Worm (Caenorhabditis elegans) whole organism, L2 larva: ENCODE measurements around the gene fdgt-1.
"Not testable (repeated sequence)": the region's sequence is repeated elsewhere in the genome, so short reads cannot be mapped to it uniquely, and the experiment has no call there.

Experiments
- C34F6.9 ChIP-seq: fragments of 150-350 bp; optimal IDR thresholded peaks from 2 replicates; lab custom pipeline; 2014; ENCODE audit warnings: missing biosample characterization, missing genetic modification characterization
- F13H6.1 ChIP-seq: sonication (generic microtip); optimal IDR thresholded peaks from 2 replicates; lab custom pipeline; 2016; ENCODE audit warnings: missing genetic modification characterization, missing compliant biosample characterization
- R02D3.7 ChIP-seq: fragments of 150-350 bp; optimal IDR thresholded peaks from 2 replicates; lab custom pipeline; 2014; ENCODE audit warnings: missing biosample characterization, missing genetic modification characterization
- Y55F3AM.14 ChIP-seq: fragments of 200-800 bp; sonication (Bioruptor generic); optimal IDR thresholded peaks from 2 replicates; lab custom pipeline; 2018; ENCODE audit warnings: mild to moderate bottlenecking, missing genetic modification characterization, missing compliant biosample characterization
- alr-1 ChIP-seq: fragments of 150-350 bp; optimal IDR thresholded peaks from 2 replicates; lab custom pipeline; 2014; ENCODE audit warnings: missing biosample characterization, missing genetic modification characterization
- ama-1 ChIP-seq: fragments of 150-350 bp; optimal IDR thresholded peaks from 2 replicates; lab custom pipeline; 2018; ENCODE audit warnings: inconsistent platforms
- blmp-1 ChIP-seq: sonication (generic microtip); optimal IDR thresholded peaks from 2 replicates; lab custom pipeline; 2017; ENCODE audit warnings: missing genetic modification characterization, mild to moderate bottlenecking, missing compliant biosample characterization, antibody characterized with exemption, moderate library complexity; ENCODE audit not compliant: insufficient read depth
- crh-2 ChIP-seq: sonication (generic microtip); optimal IDR thresholded peaks from 2 replicates; lab custom pipeline; 2017; ENCODE audit warnings: missing biosample characterization, missing genetic modification characterization
- elt-1 ChIP-seq: fragments of 150-350 bp; optimal IDR thresholded peaks from 2 replicates; lab custom pipeline; 2014; ENCODE audit warnings: missing biosample characterization, missing genetic modification characterization
- elt-3 ChIP-seq: sonication (generic microtip); optimal IDR thresholded peaks from 2 replicates; lab custom pipeline; 2017; ENCODE audit warnings: missing biosample characterization, missing genetic modification characterization
- gmeb-1 ChIP-seq: fragments of 150-350 bp; optimal IDR thresholded peaks from 2 replicates; lab custom pipeline; 2014; ENCODE audit warnings: missing biosample characterization, missing genetic modification characterization
- lin-11 ChIP-seq: fragments of 150-350 bp; sonication (generic microtip); optimal IDR thresholded peaks from 2 replicates; lab custom pipeline; 2014; ENCODE audit warnings: missing biosample characterization, missing genetic modification characterization, inconsistent platforms, mixed read lengths
- lin-13 ChIP-seq: fragments of 150-350 bp; optimal IDR thresholded peaks from 2 replicates; lab custom pipeline; 2014; ENCODE audit warnings: missing biosample characterization, missing genetic modification reagents, missing genetic modification characterization
- lin-39 ChIP-seq: fragments of 150-350 bp; optimal IDR thresholded peaks from 2 replicates; lab custom pipeline; 2014; ENCODE audit warnings: missing biosample characterization, missing genetic modification reagents, missing genetic modification characterization
- lsy-2 ChIP-seq, 2 experiments: fragments of 150-350 bp in 1 of 2; sonication (generic microtip) in 1 of 2; optimal IDR thresholded peaks; 2 replicates each; lab custom pipeline; 2014 to 2017; ENCODE audit warnings: missing biosample characterization in 2 of 2, missing genetic modification characterization in 2 of 2
- mbf-1 ChIP-seq: sonication (generic microtip); optimal IDR thresholded peaks from 2 replicates; lab custom pipeline; 2017; ENCODE audit warnings: missing biosample characterization, missing genetic modification characterization
- nhr-10 ChIP-seq: sonication (generic microtip); optimal IDR thresholded peaks from 2 replicates; lab custom pipeline; 2017; ENCODE audit warnings: missing biosample characterization, missing genetic modification characterization
- nhr-11 ChIP-seq: fragments of 150-350 bp; optimal IDR thresholded peaks from 2 replicates; lab custom pipeline; 2014; ENCODE audit warnings: missing biosample characterization, missing genetic modification characterization
- nhr-12 ChIP-seq: fragments of 150-350 bp; optimal IDR thresholded peaks from 2 replicates; lab custom pipeline; 2014; ENCODE audit warnings: missing biosample characterization, missing genetic modification characterization
- nhr-23 ChIP-seq: fragments of 150-350 bp; optimal IDR thresholded peaks from 2 replicates; lab custom pipeline; 2014; ENCODE audit warnings: missing biosample characterization, missing genetic modification reagents, missing genetic modification characterization
- nhr-77 ChIP-seq: fragments of 150-350 bp; optimal IDR thresholded peaks from 2 replicates; lab custom pipeline; 2014; ENCODE audit warnings: missing biosample characterization, missing genetic modification characterization
- peb-1 ChIP-seq: fragments of 150-350 bp; optimal IDR thresholded peaks from 2 replicates; lab custom pipeline; 2014; ENCODE audit warnings: missing biosample characterization, missing genetic modification characterization
- sma-3 ChIP-seq: sonication (generic microtip); optimal IDR thresholded peaks from 2 replicates; lab custom pipeline; 2016; ENCODE audit warnings: missing genetic modification reagents, missing genetic modification characterization, missing compliant biosample characterization
- sma-9 ChIP-seq, 2 experiments: fragments of 150-350 bp in 1 of 2; sonication (generic microtip) in 1 of 2; optimal IDR thresholded peaks; 2 replicates each; lab custom pipeline; 2014 to 2016; ENCODE audit warnings: missing genetic modification characterization in 2 of 2, mild to moderate bottlenecking in 1 of 2, missing biosample characterization in 1 of 2, missing compliant biosample characterization in 1 of 2, missing genetic modification reagents in 1 of 2, moderate library complexity in 1 of 2
- snpc-4 ChIP-seq: fragments of 150-350 bp; optimal IDR thresholded peaks from 2 replicates; lab custom pipeline; 2014; ENCODE audit warnings: missing biosample characterization, missing genetic modification characterization
- unc-39 ChIP-seq: fragments of 150-350 bp; optimal IDR thresholded peaks from 2 replicates; lab custom pipeline; 2014; ENCODE audit warnings: missing biosample characterization, missing genetic modification characterization
- unc-55 ChIP-seq: fragments of 150-350 bp; sonication (generic microtip); optimal IDR thresholded peaks from 3 replicates; lab custom pipeline; 2014; ENCODE audit warnings: missing biosample characterization, missing genetic modification reagents, missing genetic modification characterization
- unc-62 ChIP-seq: fragments of 150-350 bp; optimal IDR thresholded peaks from 2 replicates; lab custom pipeline; 2014; ENCODE audit warnings: missing biosample characterization, missing genetic modification reagents, missing genetic modification characterization
- ztf-1 ChIP-seq: fragments of 200-800 bp; sonication (Bioruptor generic); conservative IDR thresholded peaks from 2 replicates; pipeline ENCODE4 v1.3.6; 2022; ENCODE audit warnings: missing genetic modification characterization, missing compliant biosample characterization

Gene fdgt-1

DNA sequence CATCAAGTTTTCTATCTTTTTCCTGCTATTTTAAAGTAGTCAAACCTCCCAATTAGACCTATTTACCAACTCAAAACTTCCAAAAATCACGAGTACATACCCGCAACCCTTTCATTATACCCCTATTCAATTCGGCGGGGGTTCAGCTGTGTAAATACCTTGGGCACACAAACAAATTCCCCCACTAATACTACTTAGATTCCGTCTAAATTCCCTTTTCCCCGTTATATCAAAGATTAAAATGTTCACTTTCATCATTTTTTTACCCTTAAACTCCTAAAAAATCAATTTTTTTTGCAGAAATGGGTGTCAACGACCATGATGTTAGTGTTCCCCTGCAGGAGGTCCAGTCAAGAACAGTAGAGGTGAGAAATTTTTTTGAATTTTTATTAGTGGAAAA lies at the start of gene fdgt-1:
Gene fdgt-1 (plus strand): TSS at position 301 of the 400 bp plus-strand sequence.
- TF ChIP-seq nhr-11, result no peak
- no peak for TF ChIP-seq ama-1 (lab: Kevin White, UChicago)
- no peak for TF ChIP-seq nhr-10 (tag; lab: Kevin White, UChicago)
- no peak for TF ChIP-seq nhr-77 (tag; lab: Kevin White, UChicago)
- TF ChIP-seq unc-39 (tag; lab: Kevin White, UChicago), result no peak
- TF ChIP-seq C34F6.9 (tag; lab: Kevin White, UChicago), result no peak
- TF ChIP-seq elt-1 (tag; lab: Kevin White, UChicago), result no peak
- TF ChIP-seq alr-1 (tag; lab: Kevin White, UChicago), result no peak
- no peak for TF ChIP-seq nhr-23 (tag; lab: Kevin White, UChicago)
- TF ChIP-seq ztf-1 (GFP tag; lab: Robert Waterston, UW), result no peak
- no peak for TF ChIP-seq lin-11
- no peak for TF ChIP-seq snpc-4 (tag; lab: Kevin White, UChicago)
- no peak for TF ChIP-seq mbf-1 (tag; lab: Kevin White, UChicago)
- TF ChIP-seq peb-1 (tag; lab: Kevin White, UChicago), result no peak
- TF ChIP-seq blmp-1 (tag; lab: Kevin White, UChicago), result no peak
- no peak for TF ChIP-seq R02D3.7 (tag; lab: Kevin White, UChicago)
- no peak for TF ChIP-seq F13H6.1 (tag; lab: Kevin White, UChicago)
- no peak for TF ChIP-seq unc-62
- no peak for TF ChIP-seq Y55F3AM.14 (GFP tag; lab: Kevin White, UChicago)

DNA sequence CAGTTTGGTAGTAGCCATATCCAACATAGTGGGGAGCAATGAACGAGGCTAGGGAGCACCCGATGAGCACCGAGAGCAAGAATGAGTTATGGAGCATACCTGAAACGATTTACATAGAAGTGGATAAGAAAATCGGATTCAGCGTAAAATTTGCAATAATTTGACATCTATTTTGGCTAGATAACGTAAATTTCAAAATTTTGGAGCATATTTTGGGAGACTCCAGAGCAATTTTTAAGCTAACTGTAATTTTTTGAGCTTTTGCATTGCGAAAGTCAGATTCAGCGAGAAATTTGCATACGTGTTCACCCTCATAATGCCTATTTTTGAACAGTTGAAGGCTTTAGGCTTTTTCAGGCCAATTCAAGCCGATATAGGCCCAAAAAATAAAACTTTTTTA lies 37.9 kb upstream of the fdgt-1 start, which contains the start of gene Y51H7C.13:
Gene Y51H7C.13 (minus strand): TSS at position 101 of the 400 bp plus-strand sequence.
- TF ChIP-seq sma-9 (GFP tag; optimal IDR thresholded peaks at IDR 0.05; lab: Kevin White, UChicago) (no peak), sma-9 (tag; optimal IDR thresholded peaks at IDR 0.05; lab: Kevin White, UChicago) (no peak), ztf-1 (GFP tag; lab: Robert Waterston, UW) (no peak), unc-55 (GFP tag; lab: Kevin White, UChicago) (no peak), C34F6.9 (tag; lab: Kevin White, UChicago) (no peak), Y55F3AM.14 (GFP tag; lab: Kevin White, UChicago) (no peak), elt-3 (tag; lab: Kevin White, UChicago) (no peak), nhr-12 (tag; lab: Kevin White, UChicago) (no peak), peb-1 (tag; lab: Kevin White, UChicago) (no peak), nhr-11 (no peak), alr-1 (tag; lab: Kevin White, UChicago) (no peak)

DNA sequence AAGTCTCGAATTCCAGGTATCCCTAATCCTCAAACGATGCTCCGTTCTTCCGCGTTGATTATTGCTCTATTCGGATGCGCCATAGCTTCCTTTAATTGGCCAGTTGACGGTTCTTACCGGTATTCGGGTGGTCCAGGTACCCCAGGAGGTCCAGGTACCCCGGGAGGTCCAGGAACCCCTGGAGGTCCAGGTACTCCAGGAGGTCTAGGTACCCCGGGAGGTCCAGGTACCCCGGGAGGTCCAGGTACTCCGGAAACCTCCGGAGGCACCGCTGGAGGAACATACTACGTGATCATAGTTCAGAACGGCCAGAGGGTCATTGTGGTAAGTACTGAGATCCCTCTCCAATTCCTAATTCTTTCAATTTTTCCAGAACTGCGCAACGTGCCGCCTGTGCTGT lies 36.7 kb upstream of the fdgt-1 start, which contains the start of gene Y51H7C.1:
Gene Y51H7C.1 (plus strand): TSS at position 17 of the 400 bp plus-strand sequence.
- TF ChIP-seq alr-1 (tag; lab: Kevin White, UChicago); lin-13 (GFP tag; lab: Kevin White, UChicago); gmeb-1 (tag; lab: Kevin White, UChicago): not testable (repeated sequence)

DNA sequence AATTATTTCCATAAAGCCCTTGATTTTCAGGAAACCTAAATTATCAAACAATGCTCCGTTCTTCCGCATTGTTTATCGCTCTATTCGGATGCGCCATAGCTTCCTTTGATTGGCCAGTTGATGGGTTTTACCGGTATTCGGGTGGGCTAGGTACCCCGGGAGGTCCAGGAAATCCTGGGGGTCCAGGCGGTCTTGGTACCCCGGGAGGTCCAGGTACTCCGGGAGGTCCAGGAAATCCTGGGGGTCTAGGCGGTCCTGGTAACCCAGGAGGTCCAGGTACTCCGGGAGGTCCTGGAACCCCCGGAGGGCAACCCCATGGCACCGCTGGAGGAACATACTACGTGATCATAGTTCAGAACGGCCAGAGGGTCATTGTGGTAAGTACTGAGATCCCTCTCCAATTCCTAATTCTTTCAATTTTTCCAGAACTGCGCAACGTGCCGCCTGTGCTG lies 33.8 kb upstream of the fdgt-1 start, which contains the start of gene H17B01.2:
Gene H17B01.2 (plus strand): TSS at position 51 of the 452 bp plus-strand sequence.
- TF ChIP-seq ztf-1 (GFP tag; lab: Robert Waterston, UW), result no peak
- no peak for TF ChIP-seq ama-1 (lab: Kevin White, UChicago)
- TF ChIP-seq lsy-2 (tag; optimal IDR thresholded peaks at IDR 0.05; lab: Kevin White, UChicago), result no peak
- no peak for TF ChIP-seq crh-2 (tag; lab: Kevin White, UChicago)
- TF ChIP-seq sma-3 (GFP tag; lab: Kevin White, UChicago), result no peak
- no peak for TF ChIP-seq sma-9 (GFP tag; optimal IDR thresholded peaks at IDR 0.05; lab: Kevin White, UChicago)
- no peak for TF ChIP-seq sma-9 (tag; optimal IDR thresholded peaks at IDR 0.05; lab: Kevin White, UChicago)

DNA sequence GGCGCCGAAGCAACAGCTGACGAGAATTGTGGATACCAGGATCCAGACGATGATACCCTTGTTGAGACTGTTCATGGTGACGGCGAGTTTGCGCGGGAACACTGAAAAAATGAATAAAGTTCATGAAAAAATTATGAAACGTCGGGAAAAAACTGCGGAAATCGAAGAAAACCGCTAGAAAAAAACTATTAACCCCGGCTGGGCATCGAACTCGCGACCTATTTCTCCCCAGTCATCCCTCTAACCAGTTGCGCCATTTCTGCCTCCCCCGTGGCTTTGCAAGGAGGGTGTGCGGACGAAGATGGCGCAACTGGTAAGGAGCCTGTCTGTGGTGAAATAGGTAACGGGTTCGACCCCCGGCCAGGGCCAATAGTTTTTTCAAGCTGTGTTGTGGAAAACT lies 30.9 kb upstream of the fdgt-1 start, which contains the start of gene H17B01.5:
Gene H17B01.5 (minus strand): TSS at position 101 of the 400 bp plus-strand sequence.
- TF ChIP-seq ztf-1 (GFP tag; lab: Robert Waterston, UW), result no peak
- no peak for TF ChIP-seq Y55F3AM.14 (GFP tag; lab: Kevin White, UChicago)
- no peak for TF ChIP-seq nhr-12 (tag; lab: Kevin White, UChicago)
- no peak for TF ChIP-seq lin-39 (tag; lab: Kevin White, UChicago)
- TF ChIP-seq unc-55 (GFP tag; lab: Kevin White, UChicago), result no peak
- TF ChIP-seq nhr-10 (tag; lab: Kevin White, UChicago), result no peak
- no peak for TF ChIP-seq sma-9 (GFP tag; optimal IDR thresholded peaks at IDR 0.05; lab: Kevin White, UChicago)
- TF ChIP-seq sma-9 (tag; optimal IDR thresholded peaks at IDR 0.05; lab: Kevin White, UChicago), result no peak
